Worm (Caenorhabditis elegans) whole organism, L4 larva: ENCODE data around the gene zig-11.

Experiments
- F10B5.3 ChIP-seq: sonication (generic microtip); optimal IDR thresholded peaks from 2 replicates; lab custom pipeline; 2016; ENCODE audit warnings: mild to moderate bottlenecking, missing genetic modification characterization, missing compliant biosample characterization
- F26F4.8 ChIP-seq: fragments of 200-800 bp; sonication (Bioruptor generic); conservative IDR thresholded peaks from 2 replicates; pipeline ENCODE4 v1.3.6; 2022; ENCODE audit warnings: missing genetic modification characterization, missing compliant biosample characterization
- F37D6.2 ChIP-seq: sonication (generic microtip); optimal IDR thresholded peaks from 2 replicates; lab custom pipeline; 2016; ENCODE audit warnings: mild to moderate bottlenecking, missing genetic modification characterization, missing compliant biosample characterization
- R02D3.7 ChIP-seq: fragments of 150-350 bp; sonication (generic microtip); optimal IDR thresholded peaks from 3 replicates; lab custom pipeline; 2014; ENCODE audit warnings: missing biosample characterization, missing genetic modification characterization
- T26A8.4 ChIP-seq: fragments of 200-800 bp; sonication (Bioruptor generic); IDR thresholded peaks from 2 replicates; pipeline ENCODE4 v1.3.6; 2022; ENCODE audit warnings: missing genetic modification characterization, missing compliant biosample characterization
- Y48G9A.11 ChIP-seq: fragments of 200-800 bp; sonication (Bioruptor generic); IDR thresholded peaks from 2 replicates; pipeline ENCODE4 v1.3.6; 2022; ENCODE audit warnings: missing genetic modification reagents, missing genetic modification characterization, missing compliant biosample characterization
- Y5F2A.4 ChIP-seq: fragments of 200-800 bp; sonication (Bioruptor generic); optimal IDR thresholded peaks from 2 replicates; lab custom pipeline; 2018; ENCODE audit warnings: mild to moderate bottlenecking, missing genetic modification characterization, missing compliant biosample characterization
- ZK337.2 ChIP-seq: fragments of 200-800 bp; sonication (Bioruptor generic); IDR thresholded peaks from 2 replicates; pipeline ENCODE4 v1.3.6; 2022; ENCODE audit warnings: missing genetic modification reagents, missing genetic modification characterization, missing compliant biosample characterization
- ZK546.5 ChIP-seq, 2 experiments: sonication (generic microtip); optimal IDR thresholded peaks; 2 replicates each; lab custom pipeline; 2017; ENCODE audit warnings: missing biosample characterization in 2 of 2, missing genetic modification characterization in 2 of 2
- ceh-20 ChIP-seq: fragments of 200-800 bp; sonication (Bioruptor generic); IDR thresholded peaks from 2 replicates; pipeline ENCODE4 v1.3.6; 2022; ENCODE audit warnings: missing genetic modification reagents, missing genetic modification characterization, missing compliant biosample characterization
- ceh-28 ChIP-seq: fragments of 150-350 bp; optimal IDR thresholded peaks from 2 replicates; lab custom pipeline; 2014; ENCODE audit warnings: missing biosample characterization, missing genetic modification reagents, missing genetic modification characterization
- ceh-32 ChIP-seq: sonication (generic microtip); optimal IDR thresholded peaks from 2 replicates; lab custom pipeline; 2016; ENCODE audit warnings: mild to moderate bottlenecking, missing genetic modification characterization, missing compliant biosample characterization; ENCODE audit not compliant: poor library complexity
- ceh-62 ChIP-seq: sonication (generic microtip); optimal IDR thresholded peaks from 2 replicates; lab custom pipeline; 2017; ENCODE audit warnings: missing biosample characterization, missing genetic modification characterization
- cey-2 ChIP-seq: sonication (generic microtip); optimal IDR thresholded peaks from 3 replicates; lab custom pipeline; 2017; ENCODE audit warnings: missing genetic modification characterization, mild to moderate bottlenecking, missing compliant biosample characterization, antibody characterized with exemption, borderline replicate concordance; ENCODE audit not compliant: insufficient read depth
- daf-12 ChIP-seq: fragments of 150-350 bp; optimal IDR thresholded peaks from 2 replicates; lab custom pipeline; 2014; ENCODE audit warnings: missing biosample characterization, missing genetic modification reagents, missing genetic modification characterization
- daf-19 ChIP-seq: fragments of 200-800 bp; sonication (Bioruptor generic); conservative IDR thresholded peaks from 2 replicates; pipeline ENCODE4 v1.3.6; 2022; ENCODE audit warnings: missing genetic modification characterization, missing compliant biosample characterization
- daf-8 ChIP-seq: fragments of 200-800 bp; sonication (Bioruptor generic); IDR thresholded peaks from 2 replicates; pipeline ENCODE4 v1.3.6; 2022; ENCODE audit warnings: missing genetic modification characterization, missing compliant biosample characterization
- dmd-6 ChIP-seq: fragments of 200-800 bp; sonication (Bioruptor generic); IDR thresholded peaks from 2 replicates; pipeline ENCODE4 v1.3.6; 2022; ENCODE audit warnings: missing genetic modification reagents, missing genetic modification characterization, missing compliant biosample characterization
- dmd-8 ChIP-seq: fragments of 200-800 bp; sonication (Bioruptor generic); IDR thresholded peaks from 2 replicates; pipeline ENCODE4 v1.3.6; 2022; ENCODE audit warnings: missing genetic modification characterization, missing compliant biosample characterization
- gei-8 ChIP-seq: fragments of 200-800 bp; sonication (Bioruptor generic); optimal IDR thresholded peaks from 2 replicates; lab custom pipeline; 2018; ENCODE audit warnings: mild to moderate bottlenecking, missing genetic modification characterization, missing compliant biosample characterization
- hif-1 ChIP-seq, 2 experiments: sonication (generic microtip); optimal IDR thresholded peaks; 2 replicates each; lab custom pipeline; 2016 to 2017; ENCODE audit warnings: missing compliant biosample characterization in 2 of 2, missing genetic modification characterization in 2 of 2, missing genetic modification reagents in 2 of 2, missing genotype in 2 of 2, mild to moderate bottlenecking in 1 of 2
- hlh-11 ChIP-seq: fragments of 200-800 bp; sonication (Bioruptor generic); optimal IDR thresholded peaks from 2 replicates; lab custom pipeline; 2018; ENCODE audit warnings: mild to moderate bottlenecking, missing genetic modification characterization, missing compliant biosample characterization
- hmg-1.1 ChIP-seq: fragments of 200-800 bp; sonication (Bioruptor generic); IDR thresholded peaks from 2 replicates; pipeline ENCODE4 v1.3.6; 2022; ENCODE audit warnings: missing genetic modification reagents, missing genetic modification characterization, missing compliant biosample characterization
- jun-1 ChIP-seq: fragments of 150-350 bp; optimal IDR thresholded peaks from 2 replicates; lab custom pipeline; 2014; ENCODE audit warnings: missing biosample characterization, missing genetic modification reagents, missing genetic modification characterization
- lim-7 ChIP-seq: fragments of 200-800 bp; sonication (Bioruptor generic); IDR thresholded peaks from 2 replicates; pipeline ENCODE4 v1.3.6; 2022; ENCODE audit warnings: missing genetic modification characterization, missing compliant biosample characterization
- lin-13 ChIP-seq: fragments of 150-350 bp; optimal IDR thresholded peaks from 2 replicates; lab custom pipeline; 2014; ENCODE audit warnings: missing biosample characterization, missing genetic modification reagents, missing genetic modification characterization
- lin-15B ChIP-seq: fragments of 150-350 bp; sonication (generic microtip); optimal IDR thresholded peaks from 3 replicates; lab custom pipeline; 2014; ENCODE audit warnings: missing biosample characterization, missing genetic modification characterization
- lin-38 ChIP-seq: fragments of 200-800 bp; sonication (Bioruptor generic); IDR thresholded peaks from 2 replicates; pipeline ENCODE4 v1.3.6; 2022; ENCODE audit warnings: missing genetic modification reagents, missing genetic modification characterization, missing compliant biosample characterization
- lin-39 ChIP-seq: fragments of 150-350 bp; optimal IDR thresholded peaks from 2 replicates; lab custom pipeline; 2014; ENCODE audit warnings: missing biosample characterization, missing genetic modification reagents, missing genetic modification characterization
- lir-3 ChIP-seq: sonication (generic microtip); optimal IDR thresholded peaks from 2 replicates; lab custom pipeline; 2016; ENCODE audit warnings: mild to moderate bottlenecking, missing genetic modification characterization, missing compliant biosample characterization
- lsy-2 ChIP-seq, 2 experiments: fragments of 150-350 bp in 1 of 2; sonication (generic microtip) in 1 of 2; optimal IDR thresholded peaks; 2 replicates each; lab custom pipeline; 2014 to 2017; ENCODE audit warnings: missing biosample characterization in 2 of 2, missing genetic modification characterization in 2 of 2
- madf-9 ChIP-seq: fragments of 200-800 bp; sonication (Bioruptor generic); conservative IDR thresholded peaks from 2 replicates; pipeline ENCODE4 v1.3.6; 2022; ENCODE audit warnings: missing genetic modification reagents, missing genetic modification characterization, missing compliant biosample characterization
- mdl-1 ChIP-seq, 2 experiments: fragments of 150-350 bp in 1 of 2; sonication (generic microtip) in 1 of 2; optimal IDR thresholded peaks; 2 replicates each; lab custom pipeline; 2014 to 2017; ENCODE audit warnings: missing biosample characterization in 2 of 2, missing genetic modification characterization in 2 of 2
- mep-1 ChIP-seq: fragments of 150-350 bp; sonication (generic microtip); optimal IDR thresholded peaks from 3 replicates; lab custom pipeline; 2014; ENCODE audit warnings: missing biosample characterization, missing genetic modification characterization
- nhr-10 ChIP-seq: fragments of 150-350 bp; optimal IDR thresholded peaks from 2 replicates; lab custom pipeline; 2014; ENCODE audit warnings: missing biosample characterization, missing genetic modification characterization
- nhr-102 ChIP-seq: sonication (generic microtip); optimal IDR thresholded peaks from 2 replicates; lab custom pipeline; 2016; ENCODE audit warnings: mild to moderate bottlenecking, missing genetic modification characterization, moderate library complexity, missing compliant biosample characterization
- nhr-11 ChIP-seq: fragments of 150-350 bp; optimal IDR thresholded peaks from 2 replicates; lab custom pipeline; 2014; ENCODE audit warnings: missing biosample characterization, missing genetic modification characterization
- nhr-111 ChIP-seq: fragments of 200-800 bp; sonication (Bioruptor generic); optimal IDR thresholded peaks from 2 replicates; lab custom pipeline; 2018; ENCODE audit warnings: mild to moderate bottlenecking, missing genetic modification characterization, missing compliant biosample characterization
- nhr-25 ChIP-seq: sonication (generic microtip); optimal IDR thresholded peaks from 2 replicates; lab custom pipeline; 2017; ENCODE audit warnings: missing genetic modification characterization, mild to moderate bottlenecking, missing compliant biosample characterization, antibody characterized with exemption, moderate library complexity, borderline replicate concordance; ENCODE audit not compliant: insufficient read depth
- nhr-42 ChIP-seq: fragments of 200-800 bp; sonication (Bioruptor generic); IDR thresholded peaks from 2 replicates; pipeline ENCODE4 v1.3.6; 2022; ENCODE audit warnings: missing genetic modification characterization, missing compliant biosample characterization
- nhr-48 ChIP-seq: sonication (generic microtip); optimal IDR thresholded peaks from 2 replicates; lab custom pipeline; 2016; ENCODE audit warnings: mild to moderate bottlenecking, missing genetic modification characterization, missing compliant biosample characterization
- nhr-77 ChIP-seq: fragments of 150-350 bp; optimal IDR thresholded peaks from 2 replicates; lab custom pipeline; 2014; ENCODE audit warnings: missing biosample characterization, missing genetic modification characterization
- pha-4 ChIP-seq, 2 experiments: fragments of 150-350 bp in 1 of 2; fragments of 200-800 bp in 1 of 2; sonication (Bioruptor generic) in 1 of 2; IDR thresholded peaks in 1 of 2; optimal IDR thresholded peaks in 1 of 2; 2 replicates each; pipeline versions ENCODE4 v1.3.6 to Lab custom; 2014 to 2022; ENCODE audit warnings: missing genetic modification characterization in 2 of 2, missing genetic modification reagents in 2 of 2, missing biosample characterization in 1 of 2, missing compliant biosample characterization in 1 of 2
- sdz-12 ChIP-seq: fragments of 200-800 bp; sonication (Bioruptor generic); optimal IDR thresholded peaks from 2 replicates; lab custom pipeline; 2018; ENCODE audit warnings: mild to moderate bottlenecking, missing genetic modification characterization, missing compliant biosample characterization
- set-16 ChIP-seq: fragments of 200-800 bp; sonication (Bioruptor generic); IDR thresholded peaks from 2 replicates; pipeline ENCODE4 v1.3.6; 2022; ENCODE audit warnings: missing genetic modification reagents, missing genetic modification characterization, missing compliant biosample characterization
- tra-1 ChIP-seq: fragments of 200-800 bp; sonication (Bioruptor generic); IDR thresholded peaks from 2 replicates; pipeline ENCODE4 v1.3.6; 2022; ENCODE audit warnings: missing genetic modification reagents, missing genetic modification characterization, missing compliant biosample characterization
- unc-62 ChIP-seq, 3 experiments: fragments of 150-350 bp in 1 of 3; sonication (generic microtip); optimal IDR thresholded peaks in 2 of 3; peaks in 1 of 3; 1 replicate in 1 of 3; 2 replicates in 2 of 3; lab custom pipeline; 2014 to 2017; ENCODE audit warnings: missing biosample characterization in 3 of 3, missing genetic modification characterization in 3 of 3, missing genetic modification reagents in 3 of 3, missing genotype in 1 of 3
- zag-1 ChIP-seq: fragments of 150-350 bp; optimal IDR thresholded peaks from 2 replicates; lab custom pipeline; 2014; ENCODE audit warnings: missing biosample characterization, missing genetic modification characterization
- ztf-7 ChIP-seq: fragments of 150-350 bp; optimal IDR thresholded peaks from 2 replicates; lab custom pipeline; 2014; ENCODE audit warnings: missing biosample characterization, missing genetic modification characterization

The zig-11 gene

DNA sequence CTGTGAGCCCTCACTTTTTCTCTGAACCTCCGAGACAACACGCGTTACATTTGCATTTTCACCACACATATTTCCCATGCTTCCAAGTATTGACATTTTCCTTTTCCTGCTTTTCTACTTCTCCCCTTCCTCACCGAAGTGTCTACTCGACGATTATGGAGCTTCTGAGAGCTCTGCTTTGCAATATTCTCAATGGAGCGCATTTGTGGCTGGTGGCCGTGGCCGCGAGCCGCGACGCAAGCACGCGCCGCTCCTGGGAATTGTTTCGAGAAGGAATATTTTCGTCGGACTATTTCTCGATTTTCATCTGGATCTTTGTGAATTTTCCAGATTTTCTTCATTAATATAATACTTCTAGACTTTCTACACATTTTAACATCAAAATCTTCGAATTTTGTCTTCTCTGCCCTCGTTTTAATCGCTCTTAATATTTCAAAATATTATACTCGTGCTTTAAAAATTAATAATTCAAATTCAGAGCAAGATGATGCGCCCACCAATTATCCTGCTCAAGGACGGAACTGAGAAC, 20.9 kb downstream of the zig-11 start, which contains the start of the genes T10B5.4 and cct-7 (continued):
- TF ChIP-seq lsy-2 (tag; optimal IDR thresholded peaks at IDR 0.05; lab: Kevin White, UChicago) (peak; percentile 75 to 93), nhr-11 (tag; lab: Kevin White, UChicago) (peak; percentile 92), mep-1 (tag; lab: Kevin White, UChicago) (peak; percentile 93), Y48G9A.11 (no peak; the same call in 1 of the 2 replicates), ceh-28 (tag; lab: Kevin White, UChicago) (no peak), nhr-77 (peak; percentile 90), lir-3 (tag; lab: Kevin White, UChicago) (no peak), lin-15B (tag; lab: Kevin White, UChicago) (peak; percentile 25), hmg-1.1 (GFP tag; lab: Robert Waterston, UW) (peak; percentile 89), hif-1 (tag; optimal IDR thresholded peaks at IDR 0.05; lab: Kevin White, UChicago) (peak in 1 of 2 experiments; percentile 90), nhr-10 (no peak), dmd-6 (GFP tag; lab: Robert Waterston, UW) (peak; percentile 78), F37D6.2 (tag; lab: Kevin White, UChicago) (peak; percentile 89), ceh-32 (tag; lab: Kevin White, UChicago) (no peak), gei-8 (GFP tag; lab: Kevin White, UChicago) (no peak), jun-1 (peak; percentile 38), mdl-1 (tag; optimal IDR thresholded peaks at IDR 0.05; lab: Kevin White, UChicago) (peak in 1 of 2 experiments; percentile 79), nhr-111 (GFP tag; lab: Kevin White, UChicago) (no peak), nhr-102 (tag; lab: Kevin White, UChicago) (peak; percentile 22), F10B5.3 (tag; lab: Kevin White, UChicago) (no peak), daf-19 (no peak), nhr-48 (peak; percentile 25), ceh-20 (GFP tag; lab: Robert Waterston, UW) (peak; percentile 70; the same call in 1 of the 2 replicates), lin-13 (GFP tag; lab: Kevin White, UChicago) (peak; percentile 92), T26A8.4 (no peak), ceh-62 (tag; lab: Kevin White, UChicago) (no peak), nhr-42 (GFP tag; lab: Robert Waterston, UW) (no peak), hlh-11 (tag; lab: Kevin White, UChicago) (peak; percentile 80), madf-9 (GFP tag; lab: Robert Waterston, UW) (no peak), sdz-12 (GFP tag; lab: Kevin White, UChicago) (no peak), daf-8 (GFP tag; lab: Robert Waterston, UW) (no peak), lin-39 (no peak), Y5F2A.4 (GFP tag; lab: Kevin White, UChicago) (no peak), ZK546.5 (tag; optimal IDR thresholded peaks at IDR 0.05; lab: Kevin White, UChicago) (no peak), cey-2 (tag; lab: Kevin White, UChicago) (no peak), zag-1 (tag; lab: Kevin White, UChicago) (peak; percentile 24), set-16 (GFP tag; lab: Robert Waterston, UW) (peak; percentile 66), ZK337.2 (GFP tag; lab: Robert Waterston, UW) (peak; percentile 63; the same call in 1 of the 2 replicates), nhr-25 (tag; lab: Kevin White, UChicago) (peak; percentile 18), ztf-7 (tag; lab: Kevin White, UChicago) (no peak), R02D3.7 (no peak), pha-4 (GFP tag; IDR thresholded peaks at IDR 0.05; lab: Robert Waterston, UW) (0 out of 2 replicates have a peak, but pooled peaks have one; percentile 22), pha-4 (tag; optimal IDR thresholded peaks at IDR 0.05; lab: Kevin White, UChicago) (no peak), daf-12 (tag; lab: Kevin White, UChicago) (no peak), lin-38 (GFP tag; lab: Robert Waterston, UW) (peak; percentile 97), tra-1 (GFP tag; lab: Robert Waterston, UW) (peak; percentile 65), dmd-8 (GFP tag; lab: Robert Waterston, UW) (no peak), lim-7 (GFP tag; lab: Robert Waterston, UW) (peak; percentile 34; the same call in 1 of the 2 replicates), F26F4.8 (GFP tag; lab: Robert Waterston, UW) (no peak), unc-62 (GFP tag; optimal IDR thresholded peaks at IDR 0.05 in 1 of 2; lab: Kevin White, UChicago) (no peak), unc-62 (tag; optimal IDR thresholded peaks at IDR 0.05; lab: Kevin White, UChicago) (no peak)
